Worm (Caenorhabditis elegans): ENCODE data around the gene C08F11.7.

DNA sequence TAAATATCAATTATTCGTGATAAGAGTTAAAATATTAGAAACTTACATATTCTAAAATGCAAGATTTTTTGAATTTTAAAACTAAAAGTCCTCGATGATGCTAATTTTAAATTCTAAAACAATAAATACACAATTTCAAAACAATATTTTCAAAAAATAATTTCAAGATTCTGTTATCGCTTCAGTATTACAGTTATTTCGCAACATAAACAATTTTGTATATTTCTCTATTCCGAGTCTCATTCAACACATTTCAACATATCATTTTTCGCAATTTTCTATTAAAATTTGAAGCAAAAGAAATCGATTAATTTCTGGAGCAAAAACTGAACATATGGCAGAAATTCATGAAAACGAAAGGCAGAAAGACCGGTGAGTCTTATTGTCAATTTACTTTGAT is 3.9 kb upstream of the C08F11.7 start, which contains the start of gene fbxa-98:
- no peak for TF ChIP-seq nhr-28 (tag; optimal IDR thresholded peaks at IDR 0.05)
- TF ChIP-seq pag-3 (tag; optimal IDR thresholded peaks at IDR 0.05; ENCODE audit: borderline replicate concordance, insufficient read depth): no peak
- TF ChIP-seq ama-1 (optimal IDR thresholded peaks at IDR 0.05): no peak
- TF ChIP-seq ceh-82 (tag; optimal IDR thresholded peaks at IDR 0.05): no peak
